Worm (Caenorhabditis elegans) whole organism, late embryonic: Measurements from ENCODE around the gene mogs-1.
"Not testable (repeated sequence)": the region's sequence is repeated elsewhere in the genome, so short reads cannot be mapped to it uniquely, and the experiment has no call there.

Experiments used
- K02D7.2 ChIP-seq: sonication (generic microtip); optimal IDR thresholded peaks from 2 replicates; lab custom pipeline; 2017; ENCODE audit warnings: mild to moderate bottlenecking, missing genetic modification characterization, missing compliant biosample characterization
- K09A11.1 ChIP-seq: sonication (generic microtip); optimal IDR thresholded peaks from 2 replicates; lab custom pipeline; 2017; ENCODE audit warnings: antibody characterized with exemption, mild to moderate bottlenecking, missing genetic modification characterization, missing compliant biosample characterization; ENCODE audit not compliant: insufficient read depth
- T23F11.4 ChIP-seq: fragments of 200-800 bp; sonication (Bioruptor generic); optimal IDR thresholded peaks from 2 replicates; lab custom pipeline; 2018; ENCODE audit warnings: mild to moderate bottlenecking, missing genetic modification characterization, missing compliant biosample characterization
- Y22D7AL.16 ChIP-seq: sonication (generic microtip); optimal IDR thresholded peaks from 2 replicates; lab custom pipeline; 2016; ENCODE audit warnings: missing genetic modification characterization, missing compliant biosample characterization
- ahr-1 ChIP-seq: sonication (generic microtip); optimal IDR thresholded peaks from 2 replicates; lab custom pipeline; 2016; ENCODE audit warnings: missing genetic modification characterization, missing compliant biosample characterization
- ama-1 ChIP-seq: fragments of 150-350 bp; optimal IDR thresholded peaks from 2 replicates; lab custom pipeline; 2014
- ceh-18 ChIP-seq: sonication (generic microtip); optimal IDR thresholded peaks from 2 replicates; lab custom pipeline; 2016; ENCODE audit warnings: missing genetic modification characterization, missing compliant biosample characterization
- ceh-2 ChIP-seq: sonication (generic microtip); optimal IDR thresholded peaks from 2 replicates; lab custom pipeline; 2016; ENCODE audit warnings: missing genotype, missing genetic modification characterization, missing compliant biosample characterization
- ceh-22 ChIP-seq: sonication (generic microtip); optimal IDR thresholded peaks from 2 replicates; lab custom pipeline; 2017; ENCODE audit warnings: missing biosample characterization, missing genetic modification characterization
- ceh-24 ChIP-seq: sonication (generic microtip); optimal IDR thresholded peaks from 2 replicates; lab custom pipeline; 2016; ENCODE audit warnings: mild to moderate bottlenecking, missing genetic modification characterization, missing compliant biosample characterization
- ceh-30 ChIP-seq: fragments of 150-350 bp; optimal IDR thresholded peaks from 2 replicates; lab custom pipeline; 2014; ENCODE audit warnings: missing biosample characterization, missing genetic modification characterization
- che-1 ChIP-seq: sonication (generic microtip); optimal IDR thresholded peaks from 2 replicates; lab custom pipeline; 2016; ENCODE audit warnings: mild to moderate bottlenecking, missing genetic modification characterization, missing compliant biosample characterization
- dmd-4 ChIP-seq: sonication (generic microtip); optimal IDR thresholded peaks from 2 replicates; lab custom pipeline; 2016; ENCODE audit warnings: borderline replicate concordance, missing genetic modification characterization, missing compliant biosample characterization
- ets-4 ChIP-seq: sonication (generic microtip); optimal IDR thresholded peaks from 2 replicates; lab custom pipeline; 2016; ENCODE audit warnings: missing genetic modification characterization, missing compliant biosample characterization
- eyg-1 ChIP-seq: sonication (generic microtip); optimal IDR thresholded peaks from 2 replicates; lab custom pipeline; 2016; ENCODE audit warnings: missing genotype, missing genetic modification characterization, missing compliant biosample characterization
- fax-1 ChIP-seq: sonication (generic microtip); optimal IDR thresholded peaks from 2 replicates; lab custom pipeline; 2016; ENCODE audit warnings: missing genotype, missing genetic modification characterization, missing compliant biosample characterization
- nfya-1 ChIP-seq: sonication (generic microtip); optimal IDR thresholded peaks from 2 replicates; lab custom pipeline; 2017; ENCODE audit warnings: missing genetic modification characterization, mild to moderate bottlenecking, missing compliant biosample characterization, antibody characterized with exemption, moderate library complexity
- nhr-11 ChIP-seq: fragments of 150-350 bp; optimal IDR thresholded peaks from 2 replicates; lab custom pipeline; 2014; ENCODE audit warnings: missing biosample characterization, missing genetic modification characterization
- npax-4 ChIP-seq: sonication (generic microtip); optimal IDR thresholded peaks from 2 replicates; lab custom pipeline; 2016; ENCODE audit warnings: missing genetic modification characterization, missing compliant biosample characterization
- odd-2 ChIP-seq: sonication (generic microtip); optimal IDR thresholded peaks from 2 replicates; lab custom pipeline; 2017; ENCODE audit warnings: antibody characterized with exemption, mild to moderate bottlenecking, missing genetic modification characterization, missing compliant biosample characterization
- pag-3 ChIP-seq: sonication (generic microtip); optimal IDR thresholded peaks from 2 replicates; lab custom pipeline; 2016; ENCODE audit warnings: missing compliant biosample characterization, missing genetic modification characterization, borderline replicate concordance
- pat-9 ChIP-seq: fragments of 200-800 bp; sonication (Bioruptor generic); optimal IDR thresholded peaks from 2 replicates; lab custom pipeline; 2018; ENCODE audit warnings: mild to moderate bottlenecking, missing genetic modification characterization, moderate library complexity, missing compliant biosample characterization
- pax-1 ChIP-seq: fragments of 150-350 bp; optimal IDR thresholded peaks from 2 replicates; lab custom pipeline; 2014; ENCODE audit warnings: missing biosample characterization, missing genetic modification characterization
- pha-2 ChIP-seq: sonication (generic microtip); optimal IDR thresholded peaks from 2 replicates; lab custom pipeline; 2017; ENCODE audit warnings: mild to moderate bottlenecking, missing genetic modification characterization, missing compliant biosample characterization
- pqm-1 ChIP-seq: sonication (generic microtip); optimal IDR thresholded peaks from 2 replicates; lab custom pipeline; 2016; ENCODE audit warnings: missing genetic modification characterization, missing compliant biosample characterization
- pros-1 ChIP-seq: fragments of 150-350 bp; optimal IDR thresholded peaks from 2 replicates; lab custom pipeline; 2014; ENCODE audit warnings: missing biosample characterization, missing genetic modification reagents, missing genetic modification characterization
- ref-2 ChIP-seq: sonication (generic microtip); optimal IDR thresholded peaks from 2 replicates; lab custom pipeline; 2016; ENCODE audit warnings: missing genetic modification characterization, missing compliant biosample characterization
- sox-2 ChIP-seq: fragments of 200-800 bp; sonication (Bioruptor generic); IDR thresholded peaks from 2 replicates; pipeline ENCODE4 v1.3.6; 2022; ENCODE audit warnings: missing genetic modification reagents, missing genetic modification characterization, missing compliant biosample characterization
- sox-4 ChIP-seq: sonication (generic microtip); optimal IDR thresholded peaks from 2 replicates; lab custom pipeline; 2017; ENCODE audit warnings: mild to moderate bottlenecking, missing genetic modification characterization, inconsistent platforms, missing compliant biosample characterization
- syd-9 ChIP-seq: sonication (generic microtip); optimal IDR thresholded peaks from 2 replicates; lab custom pipeline; 2016; ENCODE audit warnings: mild to moderate bottlenecking, missing genetic modification characterization, moderate library complexity, missing compliant biosample characterization
- tbx-7 ChIP-seq: sonication (generic microtip); optimal IDR thresholded peaks from 2 replicates; lab custom pipeline; 2016; ENCODE audit warnings: missing genotype, missing genetic modification characterization, missing compliant biosample characterization
- unc-42 ChIP-seq: sonication (generic microtip); optimal IDR thresholded peaks from 2 replicates; lab custom pipeline; 2016; ENCODE audit warnings: missing genotype, missing genetic modification characterization, missing compliant biosample characterization
- unc-55 ChIP-seq: sonication (generic microtip); optimal IDR thresholded peaks from 2 replicates; lab custom pipeline; 2017; ENCODE audit warnings: missing biosample characterization, missing genetic modification reagents, missing genetic modification characterization
- unc-86 ChIP-seq: sonication (generic microtip); optimal IDR thresholded peaks from 2 replicates; lab custom pipeline; 2016; ENCODE audit warnings: missing genetic modification characterization, missing compliant biosample characterization
- zip-5 ChIP-seq: sonication (generic microtip); optimal IDR thresholded peaks from 2 replicates; lab custom pipeline; 2016; ENCODE audit warnings: missing genetic modification characterization, missing compliant biosample characterization
- ztf-16 ChIP-seq: sonication (generic microtip); optimal IDR thresholded peaks from 2 replicates; lab custom pipeline; 2017; ENCODE audit warnings: missing genetic modification characterization, missing compliant biosample characterization

mogs-1 gene

ce11 chrIV:10987342-10987945 lies 34.3 kb downstream of the mogs-1 start, which contains the start of gene Y43E12A.3:
Gene Y43E12A.3, plus strand, starts transcription at chrIV:10987895.
- TF ChIP-seq npax-4 (tag; lab: Kevin White, UChicago); ama-1 (lab: Kevin White, UChicago); pqm-1 (tag; lab: Kevin White, UChicago): not testable (repeated sequence)

- TF ChIP-seq syd-9 (tag; lab: Kevin White, UChicago) (no peak), unc-86 (tag; lab: Kevin White, UChicago) (no peak), eyg-1 (no peak), ceh-24 (tag; lab: Kevin White, UChicago) (no peak), pros-1 (no peak), zip-5 (tag; lab: Kevin White, UChicago) (no peak)
- TF ChIP-seq, all 69 proteins: peak for 0
These were observed 36.1 kb downstream of the mogs-1 start, which contains the start of gene cyb-2.1 for ce11 chrIV:10985568-10986035. Gene cyb-2.1, plus strand, starts transcription at chrIV:10985985.

ce11 chrIV:10981761-10982160 lies 40.0 kb downstream of the mogs-1 start, which contains the start of gene Y43E12A.2:
Gene Y43E12A.2, plus strand, starts transcription at chrIV:10982061.
- TF ChIP-seq nhr-11: no peak
- no peak for TF ChIP-seq unc-42 (tag; lab: Kevin White, UChicago)
- no peak for TF ChIP-seq nfya-1 (tag; lab: Kevin White, UChicago)
- TF ChIP-seq ref-2 (tag; lab: Kevin White, UChicago): no peak
- no peak for TF ChIP-seq ceh-22 (tag; lab: Kevin White, UChicago)
- no peak for TF ChIP-seq ceh-18 (tag; lab: Kevin White, UChicago)
- no peak for TF ChIP-seq tbx-7 (tag; lab: Kevin White, UChicago)
- no peak for TF ChIP-seq T23F11.4 (GFP tag; lab: Kevin White, UChicago)
- TF ChIP-seq pha-2 (tag; lab: Kevin White, UChicago): no peak
- TF ChIP-seq ahr-1 (tag; lab: Kevin White, UChicago): no peak
- TF ChIP-seq fax-1 (tag; lab: Kevin White, UChicago): no peak
- TF ChIP-seq K02D7.2 (tag; lab: Kevin White, UChicago): no peak
- TF ChIP-seq pat-9 (tag; lab: Kevin White, UChicago): no peak
- no peak for TF ChIP-seq pax-1 (tag; lab: Kevin White, UChicago)
- TF ChIP-seq ceh-24 (tag; lab: Kevin White, UChicago): no peak
- no peak for TF ChIP-seq odd-2 (tag; lab: Kevin White, UChicago)
- TF ChIP-seq dmd-4 (tag; lab: Kevin White, UChicago): no peak
- TF ChIP-seq ztf-16 (tag; lab: Kevin White, UChicago): no peak
- no peak for TF ChIP-seq pag-3 (tag; lab: Kevin White, UChicago)

DNA sequence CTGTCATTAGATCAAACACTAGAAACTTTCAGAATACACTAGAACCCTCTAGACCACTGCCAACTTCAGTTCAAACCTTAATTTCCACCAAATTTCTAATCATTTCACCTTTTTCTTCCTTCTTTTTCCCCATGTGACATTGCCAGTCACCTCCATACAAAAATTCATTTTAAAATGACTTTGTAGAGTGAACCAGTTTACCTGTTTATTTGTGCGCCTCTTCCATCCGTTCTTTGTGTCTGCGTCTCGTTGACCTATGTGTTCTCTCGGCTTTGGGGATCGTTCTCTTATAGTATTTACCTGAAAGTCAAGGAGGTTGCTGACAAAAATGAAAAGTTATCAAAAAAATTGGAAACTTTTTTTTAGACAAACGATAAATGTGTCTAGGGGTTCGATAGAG lies 41.1 kb downstream of the mogs-1 start:
- TF ChIP-seq sox-4 (tag; lab: Kevin White, UChicago) (no peak), ceh-2 (tag; lab: Kevin White, UChicago) (no peak), K09A11.1 (tag; lab: Kevin White, UChicago) (no peak), ets-4 (no peak), fax-1 (tag; lab: Kevin White, UChicago) (no peak), sox-2 (GFP tag; lab: Robert Waterston, UW) (no peak), ceh-30 (tag; lab: Kevin White, UChicago) (no peak), unc-55 (GFP tag; lab: Kevin White, UChicago) (no peak), pax-1 (tag; lab: Kevin White, UChicago) (no peak), ama-1 (lab: Kevin White, UChicago) (no peak), tbx-7 (tag; lab: Kevin White, UChicago) (no peak), pha-2 (tag; lab: Kevin White, UChicago) (no peak), zip-5 (tag; lab: Kevin White, UChicago) (no peak), Y22D7AL.16 (tag; lab: Kevin White, UChicago) (no peak), che-1 (no peak)
